Worm (Caenorhabditis elegans) whole organism, L4/young adult: Measurements from ENCODE around the gene Y50D4C.5.

Experiments used
- W03F9.2 ChIP-seq: fragments of 150-350 bp; optimal IDR thresholded peaks from 2 replicates; lab custom pipeline; 2014; ENCODE audit warnings: missing biosample characterization, missing genetic modification characterization
- dao-5 ChIP-seq: sonication (generic microtip); optimal IDR thresholded peaks from 2 replicates; lab custom pipeline; 2016; ENCODE audit warnings: missing genotype, missing genetic modification characterization, moderate library complexity, missing compliant biosample characterization
- him-1 ChIP-seq: sonication (generic microtip); optimal IDR thresholded peaks from 2 replicates; lab custom pipeline; 2016; ENCODE audit warnings: missing genotype, missing genetic modification reagents, missing genetic modification characterization, missing compliant biosample characterization

Y50D4C.5 gene

DNA sequence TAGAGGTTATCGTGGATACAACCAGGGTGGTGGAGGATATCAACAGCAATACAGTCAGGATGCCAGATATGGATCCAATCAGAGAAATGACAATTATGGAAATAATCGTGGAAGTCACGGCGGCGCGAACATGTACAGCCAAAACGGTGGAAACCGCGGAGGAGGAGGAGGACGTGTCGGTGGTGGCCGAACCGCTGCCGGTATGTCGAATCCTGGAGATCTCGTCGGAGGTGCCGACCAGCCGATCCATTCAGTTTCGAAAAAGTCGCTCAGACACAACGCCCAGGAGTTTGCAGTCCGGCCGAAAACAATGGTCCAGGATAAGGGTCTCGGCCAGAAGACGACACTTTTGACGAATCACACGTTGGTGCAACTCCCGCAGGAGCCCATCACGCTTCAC lies 5.5 kb upstream of the Y50D4C.5 start:
- TF ChIP-seq dao-5 (tag; lab: Kevin White, UChicago) (no peak), W03F9.2 (tag; lab: Kevin White, UChicago) (no peak), him-1 (tag; lab: Kevin White, UChicago) (no peak)

DNA sequence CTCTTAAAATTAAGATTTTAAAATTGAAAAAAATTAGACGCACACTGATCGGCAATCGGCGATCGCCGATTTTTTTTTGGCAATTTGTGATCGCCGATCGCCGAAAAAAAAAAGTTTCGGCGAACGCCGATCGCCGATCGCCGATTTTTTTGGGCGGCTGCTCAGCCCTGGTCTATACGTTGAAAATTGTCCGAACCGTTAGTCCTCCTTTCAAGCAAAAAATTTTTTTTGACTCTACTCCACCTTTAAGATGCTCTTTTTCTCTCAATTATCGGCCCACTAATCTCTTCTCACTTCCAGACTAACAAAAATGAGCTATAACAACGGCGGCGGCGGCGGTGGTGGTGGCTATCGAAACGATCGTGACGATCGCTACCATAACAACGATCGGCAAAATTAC lies 5.0 kb upstream of the Y50D4C.5 start, which contains the start of gene ergo-1:
Gene ergo-1 (plus strand): TSS at position 301 of the 400 bp plus-strand sequence.
- TF ChIP-seq dao-5 (tag; lab: Kevin White, UChicago) (no peak), W03F9.2 (tag; lab: Kevin White, UChicago) (no peak), him-1 (tag; lab: Kevin White, UChicago) (no peak)

DNA sequence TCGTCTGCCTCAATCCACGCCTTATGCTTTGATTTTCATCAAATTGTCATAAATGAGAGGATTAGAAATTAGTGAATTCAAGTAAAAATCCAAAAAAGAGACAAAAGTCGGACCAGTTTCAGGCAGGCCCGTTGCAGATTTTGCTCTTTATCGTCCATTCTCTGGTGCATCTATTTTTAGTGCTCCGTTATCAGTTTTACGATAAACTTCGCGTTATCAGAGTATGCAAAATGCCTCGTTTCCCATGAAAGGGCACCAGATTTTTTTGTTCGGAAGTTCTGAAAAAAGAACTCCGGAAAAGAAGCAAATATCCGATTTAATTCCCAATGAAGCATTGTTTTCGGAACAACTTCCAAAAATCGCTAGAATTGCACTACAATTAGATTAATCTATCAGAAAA lies 2.3 kb upstream of the Y50D4C.5 start:
- TF ChIP-seq dao-5 (tag; lab: Kevin White, UChicago) = no peak
- TF ChIP-seq W03F9.2 (tag; lab: Kevin White, UChicago) = no peak
- no peak for TF ChIP-seq him-1 (tag; lab: Kevin White, UChicago)

DNA sequence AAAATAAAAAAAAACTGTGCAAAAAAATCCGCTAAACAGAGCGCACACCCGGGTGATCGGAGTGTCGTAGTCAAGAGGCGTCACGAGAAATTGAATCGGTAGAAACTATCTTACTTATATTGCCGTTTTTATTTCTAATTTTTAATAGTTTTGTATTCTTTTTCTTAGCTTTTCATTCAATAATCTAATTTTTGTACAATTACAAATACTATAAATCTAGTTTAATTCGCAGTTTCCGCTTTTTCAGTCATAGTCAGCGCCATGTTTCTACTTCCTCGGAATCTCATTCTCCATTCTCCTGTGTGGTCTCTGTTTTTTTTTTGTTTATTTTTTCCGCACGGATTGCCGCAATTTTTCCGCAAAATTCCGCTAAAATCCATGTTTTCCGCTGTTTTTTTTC lies 282 bp upstream of the Y50D4C.5 start:
- TF ChIP-seq dao-5 (tag; lab: Kevin White, UChicago) (no peak), him-1 (tag; lab: Kevin White, UChicago) (peak; percentile 11)

DNA sequence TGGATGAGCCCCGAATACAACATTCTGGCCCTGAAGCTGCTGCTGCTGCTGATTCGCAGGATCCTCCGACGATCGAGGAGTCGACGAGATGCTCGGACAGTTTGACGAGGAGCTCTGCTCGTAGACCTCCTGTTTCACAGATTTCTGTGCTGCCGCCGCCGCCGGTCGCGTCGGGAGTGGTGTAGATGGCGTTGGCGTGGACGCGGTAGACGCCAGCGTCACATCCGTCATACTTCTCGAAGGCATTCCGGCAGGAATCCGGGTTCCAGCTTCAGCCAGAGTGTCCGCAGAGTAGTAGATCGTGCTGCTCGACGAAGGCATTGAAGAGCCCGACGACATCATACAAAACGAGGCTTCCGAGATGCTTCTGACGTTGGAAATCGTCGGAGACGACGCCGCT lies 2.4 kb downstream of the Y50D4C.5 start:
- TF ChIP-seq W03F9.2 (tag; lab: Kevin White, UChicago) (no peak), dao-5 (tag; lab: Kevin White, UChicago) (no peak), him-1 (tag; lab: Kevin White, UChicago) (no peak)

DNA sequence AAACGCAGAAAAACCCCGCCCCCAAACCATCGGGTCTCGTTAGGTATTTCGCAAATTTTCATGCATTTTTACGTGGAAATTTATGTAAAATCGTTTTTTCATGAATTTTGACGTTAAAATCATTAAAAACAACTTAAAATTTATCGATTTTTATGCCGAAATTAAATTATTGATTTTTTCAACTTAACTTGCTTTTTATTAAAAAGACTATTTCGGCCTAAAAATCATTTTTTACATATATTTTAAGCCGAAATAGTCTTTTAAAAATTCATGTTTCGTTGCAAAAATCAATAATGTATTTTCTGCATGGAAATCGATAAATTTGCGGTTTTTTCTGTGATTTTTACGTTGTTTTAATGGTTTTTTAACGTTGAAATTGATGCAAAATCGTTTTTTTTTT lies 7.9 kb downstream of the Y50D4C.5 start:
- TF ChIP-seq him-1 (tag; lab: Kevin White, UChicago) (no peak), dao-5 (tag; lab: Kevin White, UChicago) (no peak), W03F9.2 (tag; lab: Kevin White, UChicago) (no peak)

DNA sequence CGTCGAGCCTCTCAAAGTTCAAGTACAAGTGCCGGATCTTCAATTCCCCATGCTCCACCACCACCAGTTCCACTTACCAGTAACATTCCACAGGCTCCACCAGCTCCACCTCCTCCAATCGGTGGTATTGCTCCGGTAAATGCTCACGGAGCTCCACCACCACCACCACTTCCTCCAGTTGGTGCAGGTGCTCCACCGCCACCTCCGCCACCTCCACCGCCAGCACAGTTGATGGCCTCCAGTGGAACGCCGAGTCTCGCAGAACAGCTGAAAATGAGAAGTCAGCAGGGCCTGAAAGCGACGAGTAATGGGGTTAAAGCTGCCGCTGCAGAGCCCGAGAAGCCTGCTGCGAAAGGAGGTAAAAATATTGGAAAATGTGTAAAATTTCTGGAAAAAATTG lies 13.2 kb downstream of the Y50D4C.5 start:
- TF ChIP-seq W03F9.2 (tag; lab: Kevin White, UChicago) (no peak), dao-5 (tag; lab: Kevin White, UChicago) (no peak), him-1 (tag; lab: Kevin White, UChicago) (no peak)

DNA sequence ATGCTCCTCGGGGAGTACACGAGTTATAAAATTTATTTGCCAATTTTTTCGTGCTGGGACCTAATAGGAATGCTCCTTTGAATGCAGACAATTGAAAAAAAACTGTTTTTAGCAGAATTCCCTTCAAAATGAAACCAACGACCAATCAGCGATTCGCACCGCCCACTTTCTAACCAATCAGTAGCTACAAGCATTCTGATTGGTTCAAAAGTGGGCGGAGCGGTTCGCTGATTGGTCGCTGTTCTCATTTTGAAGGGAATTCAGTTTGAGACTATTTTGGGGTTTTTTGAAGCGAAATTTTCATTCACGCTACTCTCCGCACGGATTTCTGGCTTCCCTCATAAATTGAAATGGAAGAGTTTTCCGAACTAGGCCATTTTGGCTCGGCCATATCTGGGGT lies 20.4 kb downstream of the Y50D4C.5 start:
- no peak for TF ChIP-seq W03F9.2 (tag; lab: Kevin White, UChicago)
- TF ChIP-seq him-1 (tag; lab: Kevin White, UChicago) = no peak
- TF ChIP-seq dao-5 (tag; lab: Kevin White, UChicago) = no peak

DNA sequence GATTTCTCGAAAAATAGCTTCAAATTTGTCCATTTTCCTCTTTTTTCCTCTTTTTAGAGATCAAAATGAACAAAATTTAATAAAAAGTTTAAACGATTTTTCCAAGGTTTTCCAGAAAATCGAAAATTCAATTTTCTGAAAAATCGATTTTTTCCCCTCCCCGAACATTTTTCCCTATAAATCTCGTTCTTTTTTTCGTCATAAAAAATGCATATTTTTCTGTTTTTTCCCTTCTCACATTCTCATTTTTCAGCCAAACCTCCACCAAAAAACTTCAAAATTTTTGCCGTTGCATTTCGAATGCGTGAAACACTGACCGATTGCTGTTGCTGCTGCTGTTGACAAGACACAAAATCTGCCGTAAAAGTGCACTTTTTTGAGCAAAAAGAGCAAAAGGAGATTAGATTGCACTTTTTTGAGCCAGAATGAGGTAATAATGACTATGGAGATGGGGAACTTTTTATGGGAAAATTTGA lies 21.2 kb downstream of the Y50D4C.5 start, which contains the start of the genes Y50D4C.12 and unc-34:
Gene Y50D4C.12 (plus strand): TSS at position 301 of the 476 bp plus-strand sequence.
Gene unc-34 (plus strand): TSS at position 426 of the 476 bp plus-strand sequence.
- TF ChIP-seq him-1 (tag; lab: Kevin White, UChicago) (no peak), W03F9.2 (tag; lab: Kevin White, UChicago) (no peak), dao-5 (tag; lab: Kevin White, UChicago) (no peak)

DNA sequence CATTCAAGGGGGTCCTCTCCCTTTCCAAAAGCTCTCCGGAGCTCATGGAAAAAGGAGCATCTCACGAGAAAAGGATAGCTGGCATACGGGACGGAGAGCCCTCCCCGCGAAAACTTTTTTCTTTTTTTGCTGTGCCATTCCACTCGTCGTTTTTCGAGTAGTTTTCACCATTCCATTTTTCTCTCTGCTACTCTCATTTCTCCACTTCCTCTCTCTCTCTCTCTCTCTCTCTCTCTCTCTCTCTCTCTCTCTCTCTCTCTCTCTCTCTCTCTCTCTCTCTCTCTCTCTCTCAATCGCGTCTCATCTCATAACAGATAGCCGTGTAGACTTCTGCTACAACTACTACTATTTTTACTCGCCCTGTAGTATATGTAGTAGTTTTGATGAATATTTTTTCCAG lies 23.8 kb downstream of the Y50D4C.5 start:
- no peak for TF ChIP-seq him-1 (tag; lab: Kevin White, UChicago)
- no peak for TF ChIP-seq W03F9.2 (tag; lab: Kevin White, UChicago)
- TF ChIP-seq dao-5 (tag; lab: Kevin White, UChicago) = no peak

DNA sequence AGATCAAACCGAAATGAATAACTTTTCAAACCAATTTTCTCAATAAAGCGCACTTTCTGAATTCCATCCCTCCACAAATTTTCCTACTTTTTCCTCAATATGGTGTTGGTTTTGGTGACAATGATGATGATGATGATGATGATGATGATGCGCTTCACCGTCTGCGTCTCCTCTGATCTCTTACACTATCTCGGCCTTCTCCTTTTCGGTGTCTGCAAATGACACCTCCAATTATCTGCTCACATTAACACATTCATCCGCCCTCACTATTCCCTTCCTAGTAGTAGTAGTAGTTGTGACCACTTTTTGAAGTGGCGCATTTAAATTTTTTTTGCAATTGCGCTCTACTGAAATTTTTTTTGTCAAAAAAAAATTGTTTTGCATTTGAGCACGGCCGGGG lies 24.9 kb downstream of the Y50D4C.5 start:
- TF ChIP-seq dao-5 (tag; lab: Kevin White, UChicago) (no peak), him-1 (tag; lab: Kevin White, UChicago) (no peak), W03F9.2 (tag; lab: Kevin White, UChicago) (no peak)

DNA sequence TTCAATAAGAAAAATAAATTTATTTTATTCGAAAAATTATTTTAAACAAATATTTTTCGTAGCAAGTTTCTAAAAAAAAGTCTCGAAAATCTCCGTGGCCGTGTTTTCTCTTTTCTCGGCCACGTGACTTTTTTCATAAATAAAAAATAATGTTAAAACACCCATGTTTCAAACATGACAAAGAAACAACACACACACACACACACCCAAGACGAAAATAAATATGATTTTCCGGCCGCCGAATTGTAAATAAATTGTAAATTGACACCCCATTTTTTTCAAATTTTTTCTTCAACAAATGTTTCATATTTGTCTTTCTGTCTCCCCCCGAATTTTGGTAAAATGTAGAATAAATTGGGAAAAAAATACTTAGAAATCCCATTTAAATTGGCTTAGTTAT lies 25.7 kb downstream of the Y50D4C.5 start:
- TF ChIP-seq him-1 (tag; lab: Kevin White, UChicago) = no peak

DNA sequence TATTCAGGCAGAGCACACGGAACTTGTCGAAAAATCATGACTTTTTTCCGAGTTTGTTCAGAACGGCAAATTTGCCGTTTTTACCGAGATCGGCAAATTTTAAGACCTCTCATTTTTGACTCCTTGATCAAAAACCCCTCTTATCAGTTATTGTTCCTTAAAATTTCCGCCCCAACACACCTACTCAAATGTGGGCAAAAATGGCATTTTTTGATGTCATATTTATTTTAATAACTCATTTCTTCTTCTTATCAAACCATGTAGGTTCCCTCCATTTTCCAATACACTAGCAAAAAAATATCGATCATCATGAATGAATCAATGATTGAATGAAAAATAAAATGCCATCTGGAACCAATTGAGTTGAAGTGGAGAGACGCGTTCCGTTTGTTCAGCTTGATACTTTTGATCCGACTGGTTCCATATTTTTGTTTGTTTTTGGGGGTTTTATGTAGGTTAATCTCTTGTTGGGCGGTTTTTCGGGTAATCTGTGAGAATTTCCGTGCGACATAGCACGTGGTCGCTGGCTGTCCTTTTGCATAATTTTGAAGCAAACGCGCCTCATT lies 27.0 kb downstream of the Y50D4C.5 start:
- no peak for TF ChIP-seq him-1 (tag; lab: Kevin White, UChicago)
- TF ChIP-seq dao-5 (tag; lab: Kevin White, UChicago) = no peak
- no peak for TF ChIP-seq W03F9.2 (tag; lab: Kevin White, UChicago)

DNA sequence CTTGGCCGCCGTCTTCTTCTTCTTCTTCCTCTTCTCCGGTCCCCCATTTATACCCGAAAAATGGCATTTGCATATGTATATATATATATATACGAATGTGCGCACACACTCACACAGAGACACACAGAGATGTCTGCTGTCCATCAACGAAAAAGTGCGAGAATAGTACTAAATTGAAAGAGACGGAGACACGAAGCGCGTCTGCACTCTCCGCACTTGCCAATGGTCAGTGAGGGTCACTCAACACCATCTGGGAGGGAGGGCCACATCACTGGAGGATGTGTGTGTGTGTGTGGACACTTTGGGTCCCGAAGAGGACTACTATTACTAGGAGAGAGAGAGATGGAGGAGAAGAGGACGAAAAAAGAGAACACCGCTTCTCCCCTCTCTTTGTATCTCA lies 28.4 kb downstream of the Y50D4C.5 start:
- no peak for TF ChIP-seq W03F9.2 (tag; lab: Kevin White, UChicago)
- TF ChIP-seq him-1 (tag; lab: Kevin White, UChicago) = peak; percentile 79
